Comparison of ENCODE assay signal across 6 worm cellular contexts in genomic region chrX:11515381-11515780, ce11.
A peak's percentile ranks its signal among the peaks of the same experiment; 100 is the strongest.
TF ChIP-seq lines count a peak whose summit lies in the region.

No protein-coding gene starts in this region.

TF ChIP-seq in whole organism, L1 larva, 84 proteins besides CTCF, POLR2A, EP300 and RAD21 (continues in another document):
- TF ChIP-seq unc-62 (GFP tag; optimal IDR thresholded peaks at IDR 0.05; lab: Kevin White, UChicago) (no peak), aly-2 (tag; optimal IDR thresholded peaks at IDR 0.05; lab: Kevin White, UChicago) (no peak), nhr-20 (tag; optimal IDR thresholded peaks at IDR 0.05; lab: Kevin White, UChicago) (no peak), ceh-88 (GFP tag; IDR thresholded peaks at IDR 0.05; lab: Robert Waterston, UW) (no peak), jun-1 (tag; optimal IDR thresholded peaks at IDR 0.05; lab: Kevin White, UChicago) (peak; percentile 27), lin-15B (tag; optimal IDR thresholded peaks at IDR 0.05; lab: Kevin White, UChicago) (no peak), pqm-1 (tag; optimal IDR thresholded peaks at IDR 0.05; lab: Kevin White, UChicago) (peak; percentile 36), nhr-19 (GFP tag; conservative IDR thresholded peaks at IDR 0.05; lab: Robert Waterston, UW) (no peak), unc-130 (tag; optimal IDR thresholded peaks at IDR 0.05; lab: Kevin White, UChicago) (no peak), unc-86 (tag; optimal IDR thresholded peaks at IDR 0.05; lab: Kevin White, UChicago) (no peak), mdl-1 (tag; optimal IDR thresholded peaks at IDR 0.05; lab: Kevin White, UChicago) (peak in 1 of 2 experiments; percentile 0), hlh-17 (GFP tag; optimal IDR thresholded peaks at IDR 0.05; lab: Kevin White, UChicago; ENCODE audit: borderline replicate concordance) (no peak), sptf-1 (tag; optimal IDR thresholded peaks at IDR 0.05; lab: Kevin White, UChicago) (no peak), fos-1 (tag; optimal IDR thresholded peaks at IDR 0.05; lab: Kevin White, UChicago) (no peak), lin-35 (GFP tag; optimal IDR thresholded peaks at IDR 0.05; lab: Kevin White, UChicago) (peak in 1 of 2 experiments; percentile 26)

TF ChIP-seq in whole organism, L2 larva, 48 proteins besides CTCF, POLR2A, EP300 and RAD21:
- TF ChIP-seq sma-9 (GFP tag; optimal IDR thresholded peaks at IDR 0.05; lab: Kevin White, UChicago): peak; percentile 65
- TF ChIP-seq sma-9 (tag; optimal IDR thresholded peaks at IDR 0.05; lab: Kevin White, UChicago): no peak
- no peak for TF ChIP-seq ztf-1 (GFP tag; conservative IDR thresholded peaks at IDR 0.05; lab: Robert Waterston, UW)
- peak; percentile 97 for TF ChIP-seq fos-1 (tag; optimal IDR thresholded peaks at IDR 0.05; lab: Kevin White, UChicago)
- no peak for TF ChIP-seq snpc-4 (tag; optimal IDR thresholded peaks at IDR 0.05; lab: Kevin White, UChicago)
- peak; percentile 59 for TF ChIP-seq skn-1 (tag; optimal IDR thresholded peaks at IDR 0.05; lab: Kevin White, UChicago)
- TF ChIP-seq dmd-4 (tag; optimal IDR thresholded peaks at IDR 0.05; lab: Kevin White, UChicago): no peak
- TF ChIP-seq F13H6.1 (tag; optimal IDR thresholded peaks at IDR 0.05; lab: Kevin White, UChicago): peak; percentile 27
- TF ChIP-seq crh-2 (tag; optimal IDR thresholded peaks at IDR 0.05; lab: Kevin White, UChicago): peak; percentile 82
- TF ChIP-seq gmeb-1 (tag; optimal IDR thresholded peaks at IDR 0.05; lab: Kevin White, UChicago): peak; percentile 12
- no peak for TF ChIP-seq nhr-6 (tag; optimal IDR thresholded peaks at IDR 0.05; lab: Kevin White, UChicago)
TF ChIP-seq in whole organism, L2 larva: peak in this region for 6.

TF ChIP-seq in whole organism, L3 larva, 47 proteins besides CTCF, POLR2A, EP300 and RAD21 (continues in another document):
- TF ChIP-seq unc-62 (GFP tag; optimal IDR thresholded peaks at IDR 0.05; lab: Kevin White, UChicago): no peak
- TF ChIP-seq nhr-43 (tag; optimal IDR thresholded peaks at IDR 0.05; lab: Kevin White, UChicago; ENCODE audit: poor library complexity, severe bottlenecking): no peak
- TF ChIP-seq ceh-82 (tag; optimal IDR thresholded peaks at IDR 0.05; lab: Kevin White, UChicago): no peak
- no peak for TF ChIP-seq nhr-28 (tag; optimal IDR thresholded peaks at IDR 0.05; lab: Kevin White, UChicago)
- TF ChIP-seq ztf-4 (tag; optimal IDR thresholded peaks at IDR 0.05; lab: Kevin White, UChicago): no peak
- no peak for TF ChIP-seq ZK546.5 (tag; optimal IDR thresholded peaks at IDR 0.05; lab: Kevin White, UChicago)
- no peak for TF ChIP-seq hmg-11 (tag; optimal IDR thresholded peaks at IDR 0.05; lab: Kevin White, UChicago)
- TF ChIP-seq nhr-76 (tag; optimal IDR thresholded peaks at IDR 0.05; lab: Kevin White, UChicago): no peak
- no peak for TF ChIP-seq lin-39 (tag; optimal IDR thresholded peaks at IDR 0.05; lab: Kevin White, UChicago)
- no peak for TF ChIP-seq tbx-2 (tag; optimal IDR thresholded peaks at IDR 0.05; lab: Kevin White, UChicago)
- no peak for TF ChIP-seq unc-39 (tag; optimal IDR thresholded peaks at IDR 0.05; lab: Kevin White, UChicago)
- TF ChIP-seq jun-1 (tag; optimal IDR thresholded peaks at IDR 0.05; lab: Kevin White, UChicago): peak; percentile 92
- TF ChIP-seq elt-2 (tag; optimal IDR thresholded peaks at IDR 0.05; lab: Kevin White, UChicago): peak; percentile 98
- no peak for TF ChIP-seq snpc-4 (tag; optimal IDR thresholded peaks at IDR 0.05; lab: Kevin White, UChicago)
- no peak for TF ChIP-seq nhr-12 (tag; optimal IDR thresholded peaks at IDR 0.05; lab: Kevin White, UChicago)
- no peak for TF ChIP-seq fkh-2 (tag; optimal IDR thresholded peaks at IDR 0.05; lab: Kevin White, UChicago)
- TF ChIP-seq egl-5 (tag; optimal IDR thresholded peaks at IDR 0.05; lab: Kevin White, UChicago): no peak
- no peak for TF ChIP-seq R02D3.7 (tag; optimal IDR thresholded peaks at IDR 0.05; lab: Kevin White, UChicago)

TF ChIP-seq in whole organism, L4 larva, 104 proteins besides CTCF, POLR2A, EP300 and RAD21 (continues in another document):
- no peak for TF ChIP-seq daf-8 (GFP tag; IDR thresholded peaks at IDR 0.05; lab: Robert Waterston, UW)
- TF ChIP-seq pha-4 (GFP tag; IDR thresholded peaks at IDR 0.05; lab: Robert Waterston, UW): no peak
- no peak for TF ChIP-seq pha-4 (tag; optimal IDR thresholded peaks at IDR 0.05; lab: Kevin White, UChicago)
- TF ChIP-seq vab-7 (GFP tag; IDR thresholded peaks at IDR 0.05; lab: Robert Waterston, UW): no peak
- 0 out of 2 replicates have a peak, but pooled peaks have one; percentile 22 for TF ChIP-seq lin-38 (GFP tag; IDR thresholded peaks at IDR 0.05; lab: Robert Waterston, UW)
- peak; percentile 91 for TF ChIP-seq php-3 (GFP tag; IDR thresholded peaks at IDR 0.05; lab: Robert Waterston, UW)
- peak; percentile 34 for TF ChIP-seq hlh-30 (tag; optimal IDR thresholded peaks at IDR 0.05; lab: Kevin White, UChicago; ENCODE audit: insufficient read depth)
- no peak for TF ChIP-seq duxl-1 (tag; optimal IDR thresholded peaks at IDR 0.05; lab: Kevin White, UChicago; ENCODE audit: poor library complexity)
- TF ChIP-seq ceh-20 (GFP tag; IDR thresholded peaks at IDR 0.05; lab: Robert Waterston, UW): peak; percentile 61; the same call in 1 of the 2 replicates
- TF ChIP-seq nhr-102 (tag; optimal IDR thresholded peaks at IDR 0.05; lab: Kevin White, UChicago): peak; percentile 74
- TF ChIP-seq unc-62 (GFP tag; optimal IDR thresholded peaks at IDR 0.05 in 1 of 2; lab: Kevin White, UChicago): no peak
- TF ChIP-seq unc-62 (tag; optimal IDR thresholded peaks at IDR 0.05; lab: Kevin White, UChicago): no peak
- no peak for TF ChIP-seq zfp-3 (GFP tag; conservative IDR thresholded peaks at IDR 0.05; lab: Robert Waterston, UW)
- TF ChIP-seq unc-130 (GFP tag; optimal IDR thresholded peaks at IDR 0.05; lab: Kevin White, UChicago): no peak
- no peak for TF ChIP-seq mxl-2 (GFP tag; conservative IDR thresholded peaks at IDR 0.05; lab: Robert Waterston, UW)
- no peak for TF ChIP-seq daf-16 (GFP tag; optimal IDR thresholded peaks at IDR 0.05; lab: Kevin White, UChicago)
- peak; percentile 95 for TF ChIP-seq daf-16 (tag; optimal IDR thresholded peaks at IDR 0.05; lab: Kevin White, UChicago)
- TF ChIP-seq ceh-82 (tag; optimal IDR thresholded peaks at IDR 0.05; lab: Kevin White, UChicago): no peak

TF ChIP-seq in whole organism, late embryonic, 69 proteins besides CTCF, POLR2A, EP300 and RAD21:
- TF ChIP-seq elt-4 (tag; optimal IDR thresholded peaks at IDR 0.05; lab: Kevin White, UChicago) (no peak), elt-2 (tag; optimal IDR thresholded peaks at IDR 0.05; lab: Kevin White, UChicago) (peak; percentile 61)

TF ChIP-seq in whole organism, young adult, 124 proteins besides CTCF, POLR2A, EP300 and RAD21:
- TF ChIP-seq ets-4 (GFP tag; optimal IDR thresholded peaks at IDR 0.05; lab: Kevin White, UChicago): peak; percentile 96
- no peak for TF ChIP-seq F57A8.1 (GFP tag; optimal IDR thresholded peaks at IDR 0.05; lab: Kevin White, UChicago)
- TF ChIP-seq let-607 (tag; optimal IDR thresholded peaks at IDR 0.05; lab: Kevin White, UChicago): peak; percentile 90
- TF ChIP-seq ztf-25 (GFP tag; IDR thresholded peaks at IDR 0.05; lab: Robert Waterston, UW): no peak
- TF ChIP-seq pha-4 (tag; optimal IDR thresholded peaks at IDR 0.05; lab: Kevin White, UChicago): peak; percentile 75
- peak; percentile 69; the same call in 1 of the 2 replicates for TF ChIP-seq egl-44 (GFP tag; IDR thresholded peaks at IDR 0.05; lab: Robert Waterston, UW)
- TF ChIP-seq D2030.7 (GFP tag; IDR thresholded peaks at IDR 0.05; lab: Robert Waterston, UW): no peak
- no peak for TF ChIP-seq T26A5.8 (tag; optimal IDR thresholded peaks at IDR 0.05; lab: Kevin White, UChicago)
- peak; percentile 44; the same call in 1 of the 2 replicates for TF ChIP-seq Y53G8AR.9 (GFP tag; conservative IDR thresholded peaks at IDR 0.05; lab: Robert Waterston, UW)
- TF ChIP-seq repo-1 (tag; optimal IDR thresholded peaks at IDR 0.05; lab: Kevin White, UChicago): no peak
- TF ChIP-seq nhr-80 (tag; optimal IDR thresholded peaks at IDR 0.05; lab: Kevin White, UChicago): peak; percentile 99
- no peak for TF ChIP-seq somi-1 (GFP tag; optimal IDR thresholded peaks at IDR 0.05; lab: Kevin White, UChicago)
- TF ChIP-seq madf-10 (tag; optimal IDR thresholded peaks at IDR 0.05; lab: Kevin White, UChicago): peak; percentile 2
- TF ChIP-seq dox-1 (GFP tag; IDR thresholded peaks at IDR 0.05; lab: Robert Waterston, UW): peak; percentile 73
- TF ChIP-seq unc-62 (GFP tag; optimal IDR thresholded peaks at IDR 0.05; lab: Kevin White, UChicago): peak; percentile 60
- TF ChIP-seq lin-40 (tag; optimal IDR thresholded peaks at IDR 0.05; lab: Kevin White, UChicago): no peak
- TF ChIP-seq atf-7 (tag; optimal IDR thresholded peaks at IDR 0.05; lab: Kevin White, UChicago): peak; percentile 88
- no peak for TF ChIP-seq mes-4 (tag; optimal IDR thresholded peaks at IDR 0.05; lab: Kevin White, UChicago)
- TF ChIP-seq cebp-1 (GFP tag; IDR thresholded peaks at IDR 0.05; lab: Robert Waterston, UW): no peak
- peak; percentile 50 for TF ChIP-seq cebp-1 (tag; optimal IDR thresholded peaks at IDR 0.05; lab: Kevin White, UChicago)
- TF ChIP-seq ztf-22 (GFP tag; optimal IDR thresholded peaks at IDR 0.05; lab: Kevin White, UChicago): peak; percentile 18
- TF ChIP-seq zfh-2 (GFP tag; conservative IDR thresholded peaks at IDR 0.05; lab: Robert Waterston, UW): 0 out of 2 replicates have a peak, but pooled peaks have one; percentile 13
- TF ChIP-seq nhr-90 (tag; optimal IDR thresholded peaks at IDR 0.05; lab: Kevin White, UChicago): peak; percentile 75
